Fruit fly (Drosophila melanogaster) whole organism, embryonic: Measurements from ENCODE around the gene Mfe2.

Source experiments
- Antp ChIP-seq: fragments of 200-800 bp; sonication (Bioruptor generic); optimal IDR thresholded peaks from 3 replicates; lab custom pipeline; 2016; ENCODE audit warnings: missing biosample characterization, missing genetic modification characterization
- CG10543 ChIP-seq: fragments of 200-800 bp; sonication (Bioruptor generic); optimal IDR thresholded peaks from 3 replicates; lab custom pipeline; 2017; ENCODE audit warnings: missing biosample characterization, mild to moderate bottlenecking, missing genetic modification characterization, moderate library complexity
- CG11456 ChIP-seq: fragments of 200-800 bp; sonication (Bioruptor generic); IDR thresholded peaks from 3 replicates; pipeline ENCODE4 v1.3.6; 2022; ENCODE audit warnings: missing biosample characterization, missing genetic modification characterization
- CG12104 ChIP-seq: fragments of 200-800 bp; sonication (Bioruptor generic); optimal IDR thresholded peaks from 3 replicates; lab custom pipeline; 2016; ENCODE audit warnings: missing biosample characterization, missing genetic modification characterization
- CG1233 ChIP-seq: fragments of 200-800 bp; sonication (Bioruptor generic); optimal IDR thresholded peaks from 4 replicates; lab custom pipeline; 2018; ENCODE audit warnings: missing biosample characterization, mild to moderate bottlenecking, missing genetic modification characterization
- CG12659 ChIP-seq: fragments of 200-800 bp; sonication (Bioruptor generic); optimal IDR thresholded peaks from 3 replicates; lab custom pipeline; 2017; ENCODE audit warnings: mild to moderate bottlenecking, missing biosample characterization, missing genetic modification reagents, missing genetic modification characterization
- CG15514 ChIP-seq: fragments of 200-800 bp; sonication (Bioruptor generic); optimal IDR thresholded peaks from 3 replicates; lab custom pipeline; 2017; ENCODE audit warnings: missing biosample characterization, missing genetic modification characterization, mild to moderate bottlenecking, moderate library complexity, missing genetic modification reagents
- CG17912 ChIP-seq: fragments of 200-800 bp; sonication (Bioruptor generic); optimal IDR thresholded peaks from 2 replicates; lab custom pipeline; 2018; ENCODE audit warnings: missing biosample characterization, mild to moderate bottlenecking, missing genetic modification characterization
- CG2116 ChIP-seq: fragments of 200-800 bp; sonication (Bioruptor generic); optimal IDR thresholded peaks from 3 replicates; lab custom pipeline; 2018; ENCODE audit warnings: missing biosample characterization, mild to moderate bottlenecking, missing genetic modification characterization
- CG2129 ChIP-seq: fragments of 200-800 bp; sonication (Bioruptor generic); IDR thresholded peaks from 2 replicates; pipeline ENCODE4 v1.3.6; 2022; ENCODE audit warnings: missing biosample characterization, missing genetic modification characterization; ENCODE audit not compliant: partially characterized antibody
- CG30020 ChIP-seq: fragments of 200-800 bp; optimal IDR thresholded peaks from 2 replicates; lab custom pipeline; 2019; ENCODE audit warnings: missing biosample characterization, mild to moderate bottlenecking, missing genetic modification characterization, moderate library complexity
- CG3065 ChIP-seq: fragments of 200-800 bp; sonication (Bioruptor generic); optimal IDR thresholded peaks from 2 replicates; lab custom pipeline; 2016; ENCODE audit warnings: missing biosample characterization, missing genetic modification characterization
- CG34376 ChIP-seq: fragments of 200-800 bp; sonication (Bioruptor generic); optimal IDR thresholded peaks from 2 replicates; lab custom pipeline; 2018; ENCODE audit warnings: missing biosample characterization, mild to moderate bottlenecking, missing genetic modification characterization
- CG7357 ChIP-seq: fragments of 200-800 bp; sonication (Bioruptor generic); IDR thresholded peaks from 3 replicates; pipeline ENCODE4 v1.3.6; 2022; ENCODE audit warnings: missing biosample characterization, missing genetic modification characterization
- CG8944 ChIP-seq: fragments of 200-800 bp; sonication (Bioruptor generic); optimal IDR thresholded peaks from 3 replicates; lab custom pipeline; 2016; ENCODE audit warnings: missing biosample characterization, missing genetic modification characterization
- CG9876 ChIP-seq: fragments of 200-800 bp; sonication (Bioruptor generic); optimal IDR thresholded peaks from 2 replicates; lab custom pipeline; 2016; ENCODE audit warnings: missing biosample characterization, missing genetic modification characterization
- D19A ChIP-seq: fragments of 200-800 bp; optimal IDR thresholded peaks from 3 replicates; lab custom pipeline; 2019; ENCODE audit warnings: missing biosample characterization, mild to moderate bottlenecking, missing genetic modification characterization, moderate library complexity
- Deaf1 ChIP-seq: fragments of 200-800 bp; optimal IDR thresholded peaks from 3 replicates; lab custom pipeline; 2019; ENCODE audit warnings: missing biosample characterization, mild to moderate bottlenecking, missing genetic modification characterization, moderate library complexity
- Dref ChIP-seq: fragments of 200-800 bp; sonication (Bioruptor generic); IDR thresholded peaks from 2 replicates; pipeline ENCODE4 v1.3.6; 2022; ENCODE audit warnings: missing biosample characterization, missing genetic modification characterization
- E2f2 ChIP-seq: fragments of 200-800 bp; sonication (Bioruptor generic); IDR thresholded peaks from 2 replicates; pipeline ENCODE4 v1.3.6; 2022; ENCODE audit warnings: missing biosample characterization, missing genetic modification characterization
- GATAe ChIP-seq: fragments of 200-800 bp; sonication (Bioruptor generic); conservative IDR thresholded peaks from 2 replicates; pipeline ENCODE4 v1.3.6; 2022; ENCODE audit warnings: missing biosample characterization, missing genetic modification characterization
- HLH4C ChIP-seq: fragments of 200-800 bp; sonication (Bioruptor generic); IDR thresholded peaks from 3 replicates; pipeline ENCODE4 v1.3.6; 2022; ENCODE audit warnings: missing biosample characterization, missing genetic modification characterization; ENCODE audit not compliant: partially characterized antibody
- HLH54F ChIP-seq: fragments of 200-800 bp; sonication (Bioruptor generic); optimal IDR thresholded peaks from 3 replicates; lab custom pipeline; 2016; ENCODE audit warnings: missing biosample characterization, missing genetic modification characterization
- HmgD ChIP-seq: fragments of 200-800 bp; sonication (Bioruptor generic); optimal IDR thresholded peaks from 3 replicates; lab custom pipeline; 2016; ENCODE audit warnings: missing biosample characterization, missing genetic modification characterization
- HmgZ ChIP-seq: fragments of 200-800 bp; sonication (Bioruptor generic); optimal IDR thresholded peaks from 2 replicates; lab custom pipeline; 2018; ENCODE audit warnings: missing biosample characterization, mild to moderate bottlenecking, missing genetic modification characterization
- Hr78 ChIP-seq, 2 experiments: fragments of 200-800 bp in 1 of 2; fragments of >200 bp in 1 of 2; sonication (Bioruptor generic) in 1 of 2; optimal IDR thresholded peaks; 2 replicates each; lab custom pipeline; 2017 to 2019; ENCODE audit warnings: missing biosample characterization in 2 of 2, missing genetic modification characterization in 2 of 2, mild to moderate bottlenecking in 1 of 2, moderate library complexity in 1 of 2
- Lhr ChIP-seq: fragments of 200-800 bp; sonication (Bioruptor generic); optimal IDR thresholded peaks from 3 replicates; lab custom pipeline; 2017; ENCODE audit warnings: mild to moderate bottlenecking, missing biosample characterization, missing genetic modification reagents, missing genetic modification characterization
- MESR4 ChIP-seq: fragments of 200-800 bp; sonication (Bioruptor generic); optimal IDR thresholded peaks from 2 replicates; lab custom pipeline; 2018; ENCODE audit warnings: missing biosample characterization, mild to moderate bottlenecking, missing genetic modification characterization, moderate library complexity
- Nf-YC ChIP-seq: fragments of 200-800 bp; optimal IDR thresholded peaks from 3 replicates; lab custom pipeline; 2019; ENCODE audit warnings: missing biosample characterization, mild to moderate bottlenecking, missing genetic modification characterization, moderate library complexity
- Opbp ChIP-seq: fragments of 200-800 bp; sonication (Bioruptor generic); IDR thresholded peaks from 3 replicates; pipeline ENCODE4 v1.3.6; 2022; ENCODE audit warnings: missing biosample characterization, missing genetic modification characterization; ENCODE audit not compliant: partially characterized antibody
- Rfx ChIP-seq: fragments of 200-800 bp; sonication (Bioruptor generic); IDR thresholded peaks from 2 replicates; pipeline ENCODE4 v1.3.6; 2022; ENCODE audit warnings: missing biosample characterization, missing genetic modification characterization
- Sry-δ ChIP-seq: fragments of 200-800 bp; sonication (Bioruptor generic); optimal IDR thresholded peaks from 2 replicates; lab custom pipeline; 2016; ENCODE audit warnings: missing biosample characterization, missing genetic modification characterization
- Taf1 ChIP-seq: fragments of 200-800 bp; sonication (Bioruptor generic); IDR thresholded peaks from 2 replicates; pipeline ENCODE4 v1.3.6; 2022; ENCODE audit warnings: missing biosample characterization, missing genetic modification characterization
- bab2 ChIP-seq: fragments of 200-800 bp; sonication (Bioruptor generic); optimal IDR thresholded peaks from 2 replicates; lab custom pipeline; 2016; ENCODE audit warnings: missing biosample characterization, missing genetic modification characterization
- chinmo ChIP-seq: fragments of 200-800 bp; sonication (Bioruptor generic); IDR thresholded peaks from 4 replicates; pipeline ENCODE4 v1.3.6; 2022; ENCODE audit warnings: missing biosample characterization, missing genetic modification characterization; ENCODE audit not compliant: partially characterized antibody
- cwo ChIP-seq: fragments of 200-800 bp; sonication (Bioruptor generic); optimal IDR thresholded peaks from 3 replicates; lab custom pipeline; 2017; ENCODE audit warnings: missing biosample characterization, missing genetic modification characterization, mild to moderate bottlenecking, moderate library complexity, missing genetic modification reagents
- fd3F ChIP-seq: fragments of 200-800 bp; sonication (Bioruptor generic); optimal IDR thresholded peaks from 2 replicates; lab custom pipeline; 2018; ENCODE audit warnings: missing biosample characterization, mild to moderate bottlenecking, missing genetic modification characterization, moderate library complexity
- grn ChIP-seq: fragments of 200-800 bp; sonication (Bioruptor generic); optimal IDR thresholded peaks from 3 replicates; lab custom pipeline; 2017; ENCODE audit warnings: missing biosample characterization, missing genetic modification characterization
- hbn ChIP-seq: fragments of 200-800 bp; sonication (Bioruptor generic); IDR thresholded peaks from 2 replicates; pipeline ENCODE4 v1.3.6; 2022; ENCODE audit warnings: missing biosample characterization, missing genetic modification characterization; ENCODE audit not compliant: partially characterized antibody
- ind ChIP-seq: fragments of 200-800 bp; sonication (Bioruptor generic); optimal IDR thresholded peaks from 3 replicates; lab custom pipeline; 2016; ENCODE audit warnings: missing biosample characterization, missing genetic modification characterization
- klu ChIP-seq: fragments of 200-800 bp; sonication (Bioruptor generic); IDR thresholded peaks from 2 replicates; pipeline ENCODE4 v1.3.6; 2022; ENCODE audit warnings: missing biosample characterization, missing genetic modification characterization
- lola ChIP-seq, 3 experiments: fragments of >200 bp in 2 of 3; fragments of 200-800 bp in 1 of 3; sonication (Bioruptor generic) in 1 of 3; optimal IDR thresholded peaks; 2 replicates each; lab custom pipeline; 2017 to 2019; ENCODE audit warnings: missing biosample characterization in 3 of 3, missing genetic modification characterization in 3 of 3, mild to moderate bottlenecking in 1 of 3, moderate library complexity in 1 of 3
- mirr ChIP-seq: fragments of 200-800 bp; sonication (Bioruptor generic); optimal IDR thresholded peaks from 3 replicates; lab custom pipeline; 2018; ENCODE audit warnings: missing biosample characterization, mild to moderate bottlenecking, missing genetic modification characterization
- otp ChIP-seq: fragments of 200-800 bp; sonication (Bioruptor generic); IDR thresholded peaks from 3 replicates; pipeline ENCODE4, ENCODE4 v1.3.6; 2022; ENCODE audit warnings: missing biosample characterization, missing genetic modification characterization
- pum ChIP-seq: fragments of 200-800 bp; sonication (Bioruptor generic); optimal IDR thresholded peaks from 2 replicates; lab custom pipeline; 2016; ENCODE audit warnings: missing biosample characterization, missing genetic modification characterization
- sug ChIP-seq: fragments of 200-800 bp; optimal IDR thresholded peaks from 2 replicates; lab custom pipeline; 2019; ENCODE audit warnings: missing biosample characterization, mild to moderate bottlenecking, missing genetic modification characterization, moderate library complexity
- twi ChIP-seq: fragments of 200-800 bp; optimal IDR thresholded peaks from 2 replicates; lab custom pipeline; 2019; ENCODE audit warnings: missing biosample characterization, mild to moderate bottlenecking, missing genetic modification characterization, moderate library complexity
- vnd ChIP-seq: fragments of 200-800 bp; sonication (Bioruptor generic); IDR thresholded peaks from 3 replicates; pipeline ENCODE4 v1.3.6; 2022; ENCODE audit warnings: missing biosample characterization, missing genetic modification characterization; ENCODE audit not compliant: partially characterized antibody

Mfe2 gene

DNA sequence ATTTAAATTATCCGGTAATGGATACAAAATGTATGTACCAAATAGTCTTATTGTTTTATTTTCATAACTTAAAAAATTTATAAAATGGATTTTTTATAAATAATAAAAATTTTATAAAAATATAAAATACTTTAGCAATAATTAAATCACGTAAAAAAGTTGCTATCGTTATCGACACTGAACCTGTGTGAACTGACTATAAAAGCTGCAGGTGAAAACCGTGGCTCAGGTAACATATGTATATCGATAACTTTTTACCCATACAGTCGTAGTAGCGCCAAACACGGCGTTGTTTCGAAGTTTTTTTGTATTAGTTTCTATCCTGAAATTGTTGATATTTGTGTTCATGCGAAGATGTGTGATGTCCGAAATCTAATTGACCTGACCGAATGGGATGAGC, 32.9 kb downstream of the Mfe2 start, which contains the start of gene CG3679 (continued):
- TF ChIP-seq HLH4C (GFP tag; lab: Robert Waterston, UW) (peak; percentile 78), CG2116 (GFP tag; lab: Kevin White, UChicago) (peak; percentile 75), bab2 (GFP tag; lab: Kevin White, UChicago) (no peak), chinmo (0 out of 4 replicates have a peak, but pooled peaks have one; percentile 39), Sry-δ (GFP tag; lab: Kevin White, UChicago) (peak; percentile 25), ind (GFP tag; lab: Kevin White, UChicago) (no peak), CG30020 (tag; lab: Kevin White, UChicago) (peak; percentile 93), vnd (GFP tag; lab: Robert Waterston, UW) (peak; percentile 20; the same call in 2 of the 3 replicates), Antp (GFP tag; lab: Kevin White, UChicago) (no peak), Taf1 (GFP tag; lab: Robert Waterston, UW) (no peak), CG12104 (GFP tag; lab: Kevin White, UChicago) (no peak), CG11456 (GFP tag; lab: Robert Waterston, UW) (no peak), hbn (peak; percentile 58; the same call in 1 of the 2 replicates), Nf-YC (tag; lab: Kevin White, UChicago) (no peak), E2f2 (GFP tag; lab: Robert Waterston, UW) (peak; percentile 83), CG1233 (GFP tag; lab: Kevin White, UChicago) (no peak), CG8944 (no peak), CG15514 (GFP tag; lab: Kevin White, UChicago) (peak; percentile 63), lola (GFP tag; optimal IDR thresholded peaks at IDR 0.05; lab: Kevin White, UChicago) (no peak)

dm6 chrX:16308310-16308918, 37.7 kb downstream of the Mfe2 start, which contains the start of gene Had1:
Gene Had1, minus strand, starts transcription at chrX:16308667.
- TF ChIP-seq fd3F (GFP tag; lab: Kevin White, UChicago) (no peak), D19A (tag; lab: Kevin White, UChicago) (no peak), CG34376 (peak; percentile 81), sug (peak; percentile 85), Dref (GFP tag; lab: Robert Waterston, UW) (no peak), cwo (GFP tag; lab: Kevin White, UChicago) (peak; percentile 16), Rfx (GFP tag; lab: Robert Waterston, UW) (peak; percentile 43; the same call in 1 of the 2 replicates), twi (no peak), HmgZ (tag; lab: Kevin White, UChicago) (peak; percentile 22), CG3065 (GFP tag; lab: Kevin White, UChicago) (peak; percentile 11), CG10543 (GFP tag; lab: Kevin White, UChicago) (peak; percentile 71), CG2129 (GFP tag; lab: Robert Waterston, UW) (no peak), Hr78 (GFP tag; optimal IDR thresholded peaks at IDR 0.05; lab: Kevin White, UChicago) (peak in 1 of 2 experiments; percentile 75), CG9876 (no peak), MESR4 (GFP tag; lab: Kevin White, UChicago) (peak; percentile 3), HLH4C (GFP tag; lab: Robert Waterston, UW) (0 out of 3 replicates have a peak, but pooled peaks have one; percentile 34), HmgD (GFP tag; lab: Kevin White, UChicago) (no peak), Lhr (no peak), Deaf1 (tag; lab: Kevin White, UChicago) (peak; percentile 71), klu (no peak), pum (GFP tag; lab: Kevin White, UChicago) (no peak), CG7357 (no peak), mirr (GFP tag; lab: Kevin White, UChicago) (peak; percentile 25), Opbp (0 out of 3 replicates have a peak, but pooled peaks have one; percentile 5), grn (GFP tag; lab: Kevin White, UChicago) (peak; percentile 95), CG12659 (no peak), HLH54F (GFP tag; lab: Kevin White, UChicago) (no peak), GATAe (GFP tag; lab: Robert Waterston, UW) (no peak; the same call in 1 of the 2 replicates), CG17912 (GFP tag; lab: Kevin White, UChicago) (no peak), otp (GFP tag; lab: Robert Waterston, UW) (0 out of 3 replicates have a peak, but pooled peaks have one; percentile 33)
